Worm (Caenorhabditis elegans) whole organism, midembryonic: ENCODE results near the gene srbc-67.

Source experiments
- T22C8.4 ChIP-seq: fragments of 200-800 bp; sonication (Bioruptor generic); IDR thresholded peaks from 2 replicates; pipeline ENCODE4 v1.3.6; 2022; ENCODE audit warnings: missing genetic modification characterization, missing compliant biosample characterization
- cog-1 ChIP-seq: sonication (generic microtip); optimal IDR thresholded peaks from 2 replicates; lab custom pipeline; 2016; ENCODE audit warnings: missing genetic modification characterization, missing compliant biosample characterization
- flt-1 ChIP-seq: fragments of 200-800 bp; sonication (Bioruptor generic); IDR thresholded peaks from 2 replicates; pipeline ENCODE4 v1.3.6; 2022; ENCODE audit warnings: missing genetic modification characterization, missing compliant biosample characterization
- klf-2 ChIP-seq: fragments of 200-800 bp; sonication (Bioruptor generic); conservative IDR thresholded peaks from 2 replicates; pipeline ENCODE4 v1.3.6; 2022; ENCODE audit warnings: missing genetic modification reagents, missing genetic modification characterization, missing compliant biosample characterization
- ref-1 ChIP-seq: fragments of 200-800 bp; sonication (Bioruptor generic); conservative IDR thresholded peaks from 2 replicates; pipeline ENCODE4 v1.3.6; 2022; ENCODE audit warnings: missing genetic modification reagents, missing genetic modification characterization, missing compliant biosample characterization
- ztf-23 ChIP-seq: fragments of 200-800 bp; sonication (Bioruptor generic); IDR thresholded peaks from 2 replicates; pipeline ENCODE4 v1.3.6; 2022; ENCODE audit warnings: missing genetic modification reagents, missing genetic modification characterization, missing compliant biosample characterization

ce11 chrV:3517889-3518288 is 23.1 kb downstream of the srbc-67 start, which contains the start of gene str-227:
- TF ChIP-seq ref-1 (no peak), ztf-23 (GFP tag; lab: Robert Waterston, UW) (no peak), cog-1 (tag; lab: Kevin White, UChicago) (no peak), flt-1 (GFP tag; lab: Robert Waterston, UW) (no peak), klf-2 (no peak), T22C8.4 (GFP tag; lab: Robert Waterston, UW) (no peak)
